Fruit fly (Drosophila melanogaster) whole organism: ENCODE results near the gene LSm-4.

ENCODE experiments used
- CG8478 ChIP-seq: fragments of >200 bp; optimal IDR thresholded peaks from 2 replicates; lab custom pipeline; 2018; ENCODE audit warnings: inconsistent platforms
- Dll ChIP-seq: fragments of >200 bp; optimal IDR thresholded peaks from 2 replicates; lab custom pipeline; 2017
- pan ChIP-seq: fragments of >200 bp; optimal IDR thresholded peaks from 2 replicates; lab custom pipeline; 2017
- usp ChIP-seq: fragments of >200 bp; optimal IDR thresholded peaks from 2 replicates; lab custom pipeline; 2017; ENCODE audit warnings: missing biosample characterization, missing genetic modification characterization, mixed read lengths

DNA sequence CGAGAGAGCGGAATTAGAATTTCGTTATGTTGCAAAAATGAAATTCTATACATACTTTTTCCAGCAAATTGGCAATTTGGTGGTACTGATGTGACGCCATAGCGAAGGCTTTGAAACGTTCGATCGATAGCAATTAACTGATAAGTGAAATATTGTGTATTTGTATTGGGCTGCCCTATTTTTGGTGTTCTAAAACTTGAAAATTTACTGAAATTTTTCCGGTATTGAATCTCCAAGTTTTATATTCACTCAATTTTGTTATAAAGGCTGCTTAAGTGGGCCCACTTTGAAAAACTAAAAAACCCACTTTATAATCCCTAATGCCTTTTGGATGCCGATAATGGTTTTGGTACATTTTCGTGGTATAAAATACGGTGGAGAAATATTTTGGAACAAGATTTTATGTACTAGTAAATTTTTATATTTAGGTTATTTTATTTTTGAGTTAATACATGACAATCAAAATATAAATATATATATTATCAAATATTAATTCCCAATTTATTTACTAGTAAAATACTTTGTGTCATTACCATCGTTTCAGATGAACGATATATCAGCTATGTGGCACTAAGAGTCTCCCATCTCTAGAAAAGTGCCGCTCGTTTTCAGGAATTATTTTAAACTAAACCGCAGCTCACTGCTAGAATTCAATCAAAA lies 42.5 kb downstream of the LSm-4 start, which contains the start of the genes Cand1 and pim:
- TF ChIP-seq CG8478 (lab: Kevin White, UChicago) = no peak
- TF ChIP-seq pan = no peak
- no peak for TF ChIP-seq Dll (lab: Kevin White, UChicago)
- no peak for TF ChIP-seq usp (GFP tag; lab: Kevin White, UChicago)
